Worm (Caenorhabditis elegans): ENCODE data around the gene lgc-56.

lgc-56 gene

DNA sequence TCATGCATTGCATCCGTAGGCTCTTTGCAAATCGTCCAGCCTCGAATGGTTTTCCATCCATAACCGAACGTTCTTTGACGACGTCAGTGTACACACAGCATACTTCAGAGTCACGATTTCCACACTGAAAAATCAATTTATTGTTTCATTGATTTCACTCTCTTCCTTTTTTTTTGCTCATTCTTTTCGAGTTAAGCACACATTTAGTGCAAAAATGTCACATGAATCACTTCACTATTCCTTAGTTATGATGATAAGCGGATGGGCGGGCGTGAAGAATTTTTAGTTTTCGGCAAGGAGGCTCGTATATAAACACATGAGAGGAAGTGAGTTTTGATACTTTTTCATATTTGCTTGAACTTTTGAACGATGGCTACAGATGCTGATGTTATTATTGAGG lies 44.7 kb upstream of the lgc-56 start, which contains the start of gene txt-9:
TSS of gene txt-9 (plus strand) at position 336 of the 400 bp plus-strand sequence.
- no peak for TF ChIP-seq hlh-13 (GFP tag; optimal IDR thresholded peaks at IDR 0.05)
- TF ChIP-seq pag-3 (tag; optimal IDR thresholded peaks at IDR 0.05; ENCODE audit: borderline replicate concordance): no peak
- TF ChIP-seq lin-11 (tag; optimal IDR thresholded peaks at IDR 0.05): no peak
- TF ChIP-seq fax-1 (tag; optimal IDR thresholded peaks at IDR 0.05): no peak
- no peak for TF ChIP-seq ahr-1 (tag; optimal IDR thresholded peaks at IDR 0.05)
- no peak for TF ChIP-seq ttx-3 (tag; optimal IDR thresholded peaks at IDR 0.05)
- no peak for TF ChIP-seq pax-1 (tag; optimal IDR thresholded peaks at IDR 0.05)
- no peak for TF ChIP-seq ceh-24 (tag; optimal IDR thresholded peaks at IDR 0.05)
- TF ChIP-seq unc-3 (GFP tag; conservative IDR thresholded peaks at IDR 0.05): no peak
- no peak for TF ChIP-seq unc-3 (tag; optimal IDR thresholded peaks at IDR 0.05)
- TF ChIP-seq fkh-6 (tag; optimal IDR thresholded peaks at IDR 0.05): no peak
- no peak for TF ChIP-seq sox-4 (tag; optimal IDR thresholded peaks at IDR 0.05)
- no peak for TF ChIP-seq ceh-31 (tag; optimal IDR thresholded peaks at IDR 0.05)
- no peak for TF ChIP-seq hlh-15 (tag; optimal IDR thresholded peaks at IDR 0.05)

DNA sequence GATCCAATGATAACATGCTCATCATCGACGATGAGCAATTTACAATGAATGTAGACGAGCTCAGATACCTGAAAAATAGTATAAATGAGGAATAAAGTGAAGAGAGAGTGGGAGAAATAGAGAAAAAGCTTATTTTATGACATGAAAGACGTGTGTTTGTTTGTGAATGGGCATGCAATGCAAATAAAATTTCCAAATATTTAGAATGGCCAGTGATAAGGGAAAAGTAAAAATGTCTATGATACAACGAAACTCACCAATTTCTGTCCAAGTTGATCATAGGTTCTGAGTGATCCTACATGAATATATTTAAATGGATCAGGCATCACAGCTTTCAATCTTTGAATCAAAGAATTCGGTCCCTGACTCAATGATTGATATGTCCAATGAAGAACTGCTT lies 44.0 kb upstream of the lgc-56 start:
- TF ChIP-seq madf-2 (tag; optimal IDR thresholded peaks at IDR 0.05) (no peak), lin-11 (tag; optimal IDR thresholded peaks at IDR 0.05) (no peak), hlh-15 (tag; optimal IDR thresholded peaks at IDR 0.05) (no peak), Y22D7AL.16 (tag; optimal IDR thresholded peaks at IDR 0.05) (no peak), nhr-11 (tag; optimal IDR thresholded peaks at IDR 0.05) (no peak), ceh-30 (tag; optimal IDR thresholded peaks at IDR 0.05) (no peak), ahr-1 (tag; optimal IDR thresholded peaks at IDR 0.05) (no peak), K02D7.2 (tag; optimal IDR thresholded peaks at IDR 0.05) (no peak), C08G9.2 (tag; optimal IDR thresholded peaks at IDR 0.05) (no peak), F13H6.1 (tag; optimal IDR thresholded peaks at IDR 0.05) (no peak), ztf-16 (tag; optimal IDR thresholded peaks at IDR 0.05) (no peak), fkh-10 (GFP tag; optimal IDR thresholded peaks at IDR 0.05) (no peak), ets-4 (tag; optimal IDR thresholded peaks at IDR 0.05) (no peak), dve-1 (tag; optimal IDR thresholded peaks at IDR 0.05) (no peak), T23F11.4 (GFP tag; optimal IDR thresholded peaks at IDR 0.05) (no peak), dmd-4 (tag; optimal IDR thresholded peaks at IDR 0.05; ENCODE audit: borderline replicate concordance) (no peak), syd-9 (tag; optimal IDR thresholded peaks at IDR 0.05) (no peak), ceh-18 (tag; optimal IDR thresholded peaks at IDR 0.05) (no peak), rnt-1 (tag; optimal IDR thresholded peaks at IDR 0.05) (no peak), tbx-7 (tag; optimal IDR thresholded peaks at IDR 0.05) (no peak)

DNA sequence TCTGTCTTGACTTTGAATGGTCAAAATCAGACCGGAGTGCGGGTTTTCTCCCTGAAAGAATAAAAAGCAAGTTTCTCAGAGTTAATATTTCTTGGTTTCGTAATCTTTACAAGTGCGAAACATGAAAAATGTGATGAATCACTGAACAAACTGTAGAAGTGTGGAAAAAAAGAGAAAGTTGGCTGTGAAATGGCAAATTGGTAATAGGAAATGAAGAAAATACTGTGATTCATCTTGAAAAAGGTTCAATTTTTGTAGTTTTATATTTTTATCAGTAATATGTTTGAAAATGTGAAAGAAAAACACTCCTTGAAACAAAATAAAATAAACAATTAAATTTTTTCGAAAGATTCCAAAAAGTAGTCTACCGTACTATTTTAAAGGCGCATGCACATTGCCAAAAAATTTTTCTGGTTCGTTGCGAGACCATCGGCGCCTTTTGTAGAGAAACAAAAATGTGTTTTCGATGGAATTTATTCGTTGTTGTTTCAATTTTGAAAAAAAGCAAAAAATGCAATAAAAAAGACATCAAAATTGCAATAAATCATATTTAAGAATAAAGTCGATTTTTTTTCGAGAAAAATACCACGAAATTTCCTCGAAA lies 38.4 kb upstream of the lgc-56 start, which contains the start of gene pld-1:
TSS of gene pld-1 (minus strand) at position 51 of the 604 bp plus-strand sequence.
- TF ChIP-seq elt-2 (tag; optimal IDR thresholded peaks at IDR 0.05) (no peak), ceh-30 (tag; optimal IDR thresholded peaks at IDR 0.05) (no peak)

DNA sequence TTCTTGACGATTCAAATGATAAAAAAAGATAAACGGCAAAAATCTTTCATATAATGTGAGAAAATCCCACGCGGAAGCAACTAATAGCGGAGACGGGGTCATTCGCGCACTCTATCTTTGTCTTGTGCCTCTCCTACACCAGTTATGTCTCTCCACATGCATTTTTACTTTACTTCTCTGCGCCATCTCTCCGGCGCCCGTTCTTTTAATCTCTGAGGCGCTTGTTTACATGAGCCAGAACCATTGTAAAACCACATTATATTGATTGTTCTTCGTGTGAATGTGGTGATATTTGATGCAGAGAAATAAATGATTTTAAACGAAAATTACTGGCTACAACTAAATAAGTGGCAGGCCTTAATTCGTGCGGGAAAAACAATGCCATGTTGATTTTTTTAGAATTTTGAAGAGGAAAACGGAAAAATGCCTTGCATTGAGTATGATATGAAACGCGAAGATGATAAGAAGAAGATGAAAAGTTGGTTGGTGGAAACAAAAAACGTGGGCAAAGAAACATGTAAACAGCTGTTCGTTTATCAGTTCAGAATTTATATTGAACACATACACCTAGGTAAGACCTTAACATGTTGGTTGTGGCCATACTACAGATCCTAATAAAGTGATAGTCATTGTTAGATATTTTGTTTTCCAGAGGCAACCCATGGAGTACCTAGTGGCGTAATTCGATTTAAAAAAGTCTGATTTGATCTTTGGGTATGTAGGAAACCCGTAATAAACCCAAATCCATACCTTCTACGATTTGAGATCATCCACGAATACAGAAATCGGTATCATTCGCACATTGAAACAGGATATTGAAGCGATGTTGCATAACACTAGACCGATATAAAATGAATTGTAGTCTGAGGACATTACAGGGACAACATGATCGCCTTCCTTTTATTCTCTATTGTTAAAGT lies 37.6 kb upstream of the lgc-56 start, which contains the start of gene C04G6.2:
TSS of gene C04G6.2 (plus strand) at position 870 of the 920 bp plus-strand sequence.
- no peak for TF ChIP-seq unc-55 (GFP tag; optimal IDR thresholded peaks at IDR 0.05)
- TF ChIP-seq fkh-10 (GFP tag; optimal IDR thresholded peaks at IDR 0.05): no peak
- TF ChIP-seq nfya-1 (tag; optimal IDR thresholded peaks at IDR 0.05): peak; percentile 49
- TF ChIP-seq tbx-2 (tag; optimal IDR thresholded peaks at IDR 0.05): peak; percentile 63
- TF ChIP-seq pat-9 (tag; optimal IDR thresholded peaks at IDR 0.05): no peak
- TF ChIP-seq unc-42 (tag; optimal IDR thresholded peaks at IDR 0.05): peak; percentile 36
- no peak for TF ChIP-seq pros-1 (tag; optimal IDR thresholded peaks at IDR 0.05)
- no peak for TF ChIP-seq ceh-34 (tag; optimal IDR thresholded peaks at IDR 0.05)
- no peak for TF ChIP-seq zip-5 (tag; optimal IDR thresholded peaks at IDR 0.05)
- TF ChIP-seq ahr-1 (tag; optimal IDR thresholded peaks at IDR 0.05): no peak
- TF ChIP-seq lim-6 (tag; optimal IDR thresholded peaks at IDR 0.05): no peak
- TF ChIP-seq hlh-15 (tag; optimal IDR thresholded peaks at IDR 0.05): no peak
- TF ChIP-seq hlh-8 (tag; optimal IDR thresholded peaks at IDR 0.05): no peak
- TF ChIP-seq ceh-22 (tag; optimal IDR thresholded peaks at IDR 0.05): no peak
- no peak for TF ChIP-seq fkh-6 (tag; optimal IDR thresholded peaks at IDR 0.05)
- peak; percentile 23 for TF ChIP-seq ceh-19 (GFP tag; optimal IDR thresholded peaks at IDR 0.05)
- no peak for TF ChIP-seq gmeb-2 (tag; optimal IDR thresholded peaks at IDR 0.05)
- no peak for TF ChIP-seq unc-86 (tag; optimal IDR thresholded peaks at IDR 0.05)
- no peak for TF ChIP-seq madf-2 (tag; optimal IDR thresholded peaks at IDR 0.05)
- TF ChIP-seq ceh-30 (tag; optimal IDR thresholded peaks at IDR 0.05): no peak

All from whole organism, late embryonic.